Worm (Caenorhabditis elegans): ENCODE data around the gene lin-23.

DNA sequence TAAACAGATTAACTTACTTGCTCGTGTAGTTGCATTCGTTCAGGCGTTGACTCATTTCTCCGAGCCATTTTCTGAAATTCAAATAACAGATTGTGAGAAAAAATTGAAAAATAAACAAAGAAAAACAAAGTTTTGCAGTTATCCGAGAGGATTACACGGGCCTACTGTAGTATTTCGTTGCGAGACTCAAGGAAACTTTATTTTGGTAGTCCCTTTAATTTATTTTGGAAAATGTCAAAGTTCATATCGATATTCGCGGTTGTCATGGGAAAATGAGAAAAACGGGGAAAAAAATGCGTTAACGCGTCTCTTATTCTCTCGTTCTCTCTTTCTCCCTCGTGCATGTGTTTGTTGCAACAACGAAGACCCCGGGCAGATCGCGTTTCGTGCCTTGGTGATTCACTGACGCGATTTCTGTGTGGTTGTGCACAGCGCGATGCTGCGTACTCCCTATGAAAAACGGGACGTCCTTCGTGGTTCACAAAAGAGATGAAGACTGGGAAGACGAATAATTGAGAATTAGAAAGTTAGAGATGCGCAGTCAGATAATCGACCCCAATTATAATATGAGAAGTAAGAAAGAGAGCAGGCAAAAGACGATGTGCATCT, 39.8 kb upstream of the lin-23 start, which contains the start of gene set-4:
- TF ChIP-seq zag-1 (tag; optimal IDR thresholded peaks at IDR 0.05) (peak; percentile 72), snpc-4 (tag; optimal IDR thresholded peaks at IDR 0.05) (peak; percentile 88), fos-1 (tag; optimal IDR thresholded peaks at IDR 0.05) (peak; percentile 96), nhr-237 (tag; optimal IDR thresholded peaks at IDR 0.05) (peak; percentile 20)

Measured in whole organism, L2 larva.